Worm (Caenorhabditis elegans): Measurements from ENCODE around the gene atg-16.1.
A peak's percentile ranks its signal among the peaks of the same experiment; 100 is the strongest.

The atg-16.1 gene

DNA sequence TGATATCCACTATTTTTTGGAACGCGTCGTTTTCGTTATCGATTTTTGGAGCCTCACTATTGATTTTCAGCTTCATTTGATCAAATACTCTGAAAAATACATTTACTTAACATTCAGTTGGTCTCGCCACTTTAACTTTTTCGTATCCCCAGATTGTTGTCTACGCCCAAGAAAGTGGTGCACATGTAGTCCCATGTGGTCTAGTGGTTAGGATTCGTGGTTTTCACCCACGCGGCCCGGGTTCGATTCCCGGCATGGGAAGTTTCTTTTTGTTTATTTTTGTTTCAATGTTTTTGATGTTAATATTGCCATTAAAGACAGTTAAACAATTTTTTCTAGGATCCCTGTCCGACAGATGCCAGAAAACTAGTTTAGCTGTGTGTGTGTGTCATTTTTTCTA, 18.2 kb downstream of the atg-16.1 start (continued):
- TF ChIP-seq ama-1 (optimal IDR thresholded peaks at IDR 0.05) (no peak), ama-1 (GFP tag; optimal IDR thresholded peaks at IDR 0.05) (peak in 1 of 2 experiments; percentile 85), hlh-12 (tag; optimal IDR thresholded peaks at IDR 0.05) (peak; percentile 78), lir-1 (GFP tag; conservative IDR thresholded peaks at IDR 0.05) (peak; percentile 46; the same call in 1 of the 2 replicates), aptf-2 (GFP tag; conservative IDR thresholded peaks at IDR 0.05) (no peak), nhr-90 (tag; optimal IDR thresholded peaks at IDR 0.05) (peak; percentile 67), madf-6 (GFP tag; IDR thresholded peaks at IDR 0.05) (peak; percentile 55; the same call in 1 of the 2 replicates), tbp1 (GFP tag; optimal IDR thresholded peaks at IDR 0.05) (peak; percentile 96), Y56A3A.18 (GFP tag; IDR thresholded peaks at IDR 0.05) (peak; percentile 89), F33H1.4 (GFP tag; IDR thresholded peaks at IDR 0.05) (no peak), ceh-100 (GFP tag; IDR thresholded peaks at IDR 0.05) (0 out of 2 replicates have a peak, but pooled peaks have one; percentile 33), egrh-3 (GFP tag; IDR thresholded peaks at IDR 0.05) (no peak), F49E8.2 (tag; optimal IDR thresholded peaks at IDR 0.05; ENCODE audit: insufficient read depth) (peak; percentile 25), F23B12.7 (tag; optimal IDR thresholded peaks at IDR 0.05; ENCODE audit: insufficient read depth) (peak; percentile 39), ets-4 (GFP tag; optimal IDR thresholded peaks at IDR 0.05) (no peak), let-526 (GFP tag; IDR thresholded peaks at IDR 0.05) (no peak), repo-1 (tag; optimal IDR thresholded peaks at IDR 0.05) (no peak), K12H6.12 (tag; optimal IDR thresholded peaks at IDR 0.05) (no peak), B0019.2 (GFP tag; conservative IDR thresholded peaks at IDR 0.05) (no peak), Y79H2A.3 (GFP tag; conservative IDR thresholded peaks at IDR 0.05) (0 out of 2 replicates have a peak, but pooled peaks have one; percentile 35), lsl-1 (GFP tag; optimal IDR thresholded peaks at IDR 0.05) (no peak), T26A5.8 (tag; optimal IDR thresholded peaks at IDR 0.05) (peak; percentile 53), T07F8.4 (tag; optimal IDR thresholded peaks at IDR 0.05) (peak; percentile 21), ztf-18 (tag; optimal IDR thresholded peaks at IDR 0.05) (peak; percentile 48), mes-4 (tag; optimal IDR thresholded peaks at IDR 0.05) (peak; percentile 41), athp-1 (tag; optimal IDR thresholded peaks at IDR 0.05) (peak; percentile 21), Y53F4B.3 (GFP tag; IDR thresholded peaks at IDR 0.05) (peak; percentile 73), egl-18 (GFP tag; IDR thresholded peaks at IDR 0.05) (no peak), attf-5 (GFP tag; optimal IDR thresholded peaks at IDR 0.05) (peak; percentile 7), madf-10 (tag; optimal IDR thresholded peaks at IDR 0.05) (peak; percentile 50), him-1 (tag; optimal IDR thresholded peaks at IDR 0.05) (peak; percentile 78), sea-2 (GFP tag; IDR thresholded peaks at IDR 0.05) (no peak), ztf-6 (GFP tag; IDR thresholded peaks at IDR 0.05) (no peak), F37B4.10 (GFP tag; IDR thresholded peaks at IDR 0.05) (no peak), egl-44 (GFP tag; IDR thresholded peaks at IDR 0.05) (peak; percentile 81), nfya-1 (tag; optimal IDR thresholded peaks at IDR 0.05; ENCODE audit: borderline replicate concordance, insufficient read depth) (no peak), lag-1 (GFP tag; IDR thresholded peaks at IDR 0.05) (no peak), F22D6.2 (tag; optimal IDR thresholded peaks at IDR 0.05) (peak; percentile 7), snpc-1.3 (tag; optimal IDR thresholded peaks at IDR 0.05; ENCODE audit: insufficient read depth) (peak; percentile 84), gei-17 (GFP tag; optimal IDR thresholded peaks at IDR 0.05) (peak; percentile 26), snpc-3.4 (tag; optimal IDR thresholded peaks at IDR 0.05) (peak; percentile 87), tbx-9 (tag; optimal IDR thresholded peaks at IDR 0.05; ENCODE audit: borderline replicate concordance) (no peak), mxl-1 (tag; optimal IDR thresholded peaks at IDR 0.05) (peak; percentile 78), lin-35 (GFP tag; optimal IDR thresholded peaks at IDR 0.05) (peak in 1 of 3 experiments; percentile 71), ccch-3 (GFP tag; optimal IDR thresholded peaks at IDR 0.05) (no peak), ZK185.1 (tag; optimal IDR thresholded peaks at IDR 0.05; ENCODE audit: poor library complexity, severe bottlenecking) (peak; percentile 73), nhr-179 (tag; optimal IDR thresholded peaks at IDR 0.05) (no peak), nhr-120 (GFP tag; IDR thresholded peaks at IDR 0.05) (no peak)

All from whole organism, young adult.